Fruit fly (Drosophila melanogaster) whole organism, adult: ENCODE results near the gene Btk.

ENCODE experiments used
- CG33017 ChIP-seq: fragments of 200-800 bp; sonication (Bioruptor generic); optimal IDR thresholded peaks from 2 replicates; lab custom pipeline; 2018; ENCODE audit warnings: missing biosample characterization, mild to moderate bottlenecking, missing genetic modification characterization, moderate library complexity
- CG7045 ChIP-seq: fragments of 200-800 bp; sonication (Bioruptor generic); optimal IDR thresholded peaks from 2 replicates; lab custom pipeline; 2017; ENCODE audit warnings: missing biosample characterization, mild to moderate bottlenecking, missing genetic modification characterization
- CG7101 ChIP-seq: fragments of 200-800 bp; sonication (Bioruptor generic); optimal IDR thresholded peaks from 2 replicates; lab custom pipeline; 2018; ENCODE audit warnings: missing biosample characterization, mild to moderate bottlenecking, missing genetic modification characterization, moderate library complexity
- Crg-1 ChIP-seq: fragments of 200-800 bp; sonication (Bioruptor generic); optimal IDR thresholded peaks from 2 replicates; lab custom pipeline; 2016; ENCODE audit warnings: missing biosample characterization, missing genetic modification characterization
- Mnt ChIP-seq: fragments of 200-800 bp; sonication (Bioruptor generic); optimal IDR thresholded peaks from 2 replicates; lab custom pipeline; 2016; ENCODE audit warnings: missing biosample characterization, mild to moderate bottlenecking, missing genetic modification characterization
- bab1 ChIP-seq: fragments of 200-800 bp; sonication (Bioruptor generic); optimal IDR thresholded peaks from 3 replicates; lab custom pipeline; 2019; ENCODE audit warnings: missing biosample characterization, mild to moderate bottlenecking, missing genetic modification characterization, moderate library complexity
- cnc ChIP-seq, 2 experiments: fragments of >200 bp; optimal IDR thresholded peaks; 2 replicates each; lab custom pipeline; 2017
- tj ChIP-seq: fragments of 200-800 bp; sonication (Bioruptor generic); optimal IDR thresholded peaks from 3 replicates; lab custom pipeline; 2017; ENCODE audit warnings: missing biosample characterization, mild to moderate bottlenecking, missing genetic modification characterization, moderate library complexity
- toe ChIP-seq: fragments of 200-800 bp; sonication (Bioruptor generic); optimal IDR thresholded peaks from 2 replicates; lab custom pipeline; 2016; ENCODE audit warnings: missing biosample characterization, missing genetic modification characterization

dm6 chr2L:8325150-8325549, 24.3 kb upstream of the Btk start, which contains the start of gene CG7781:
- no peak for TF ChIP-seq Mnt
- no peak for TF ChIP-seq cnc (optimal IDR thresholded peaks at IDR 0.05; lab: Kevin White, UChicago)
- no peak for TF ChIP-seq Crg-1 (GFP tag; lab: Kevin White, UChicago)
- TF ChIP-seq CG7101 (tag; lab: Kevin White, UChicago): no peak
- TF ChIP-seq bab1 (GFP tag; lab: Kevin White, UChicago): no peak
- no peak for TF ChIP-seq toe (GFP tag; lab: Kevin White, UChicago)
- no peak for TF ChIP-seq tj (GFP tag; lab: Kevin White, UChicago)
- TF ChIP-seq CG33017 (tag; lab: Kevin White, UChicago): no peak
- TF ChIP-seq CG7045 (GFP tag; lab: Kevin White, UChicago): no peak
